Worm (Caenorhabditis elegans): ENCODE results near the gene tram-1.

The tram-1 gene

ce11 chrIV:10188505-10188904, 32.6 kb downstream of the tram-1 start:
- TF ChIP-seq unc-62 (GFP tag; optimal IDR thresholded peaks at IDR 0.05), result no peak

DNA sequence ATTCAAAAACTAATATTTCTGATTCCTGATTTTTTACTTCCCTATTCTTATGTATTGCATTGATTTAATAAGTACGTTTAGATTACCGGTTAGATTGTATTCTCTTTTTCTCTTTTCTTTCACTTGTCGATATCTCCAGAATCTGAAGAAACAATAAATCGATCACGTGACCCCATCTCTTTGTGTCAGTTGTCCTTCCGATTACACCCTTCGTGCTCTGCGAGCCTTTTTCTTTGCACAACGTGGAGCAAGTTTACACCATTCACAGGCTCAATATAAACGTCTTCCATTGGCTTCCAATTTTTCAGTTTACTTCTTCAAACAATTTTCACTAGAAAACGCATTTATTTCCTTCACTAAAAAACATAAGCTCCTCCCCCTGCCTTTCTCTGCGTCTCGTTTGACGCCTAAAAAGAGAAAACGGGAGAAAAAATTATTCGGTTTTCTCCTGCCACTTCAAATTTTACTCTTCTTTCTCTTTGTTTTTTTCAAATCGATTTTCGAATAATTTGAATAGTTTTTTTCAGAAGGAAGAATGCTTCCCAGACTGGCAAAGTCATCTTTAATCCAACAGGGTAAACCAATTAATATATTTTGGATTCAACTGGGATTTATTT, 40.8 kb downstream of the tram-1 start, which contains the start of gene gta-1:
Gene gta-1, plus strand, starts transcription at position 528 of the 617 bp plus-strand sequence.
- TF ChIP-seq unc-62 (GFP tag; optimal IDR thresholded peaks at IDR 0.05), result no peak

- TF ChIP-seq unc-62 (GFP tag; optimal IDR thresholded peaks at IDR 0.05), result no peak
These were observed 43.3 kb downstream of the tram-1 start, which contains the start of gene mspn-1 for ce11 chrIV:10177779-10178178. mspn-1 (plus strand) TSS chrIV:10177968.

DNA sequence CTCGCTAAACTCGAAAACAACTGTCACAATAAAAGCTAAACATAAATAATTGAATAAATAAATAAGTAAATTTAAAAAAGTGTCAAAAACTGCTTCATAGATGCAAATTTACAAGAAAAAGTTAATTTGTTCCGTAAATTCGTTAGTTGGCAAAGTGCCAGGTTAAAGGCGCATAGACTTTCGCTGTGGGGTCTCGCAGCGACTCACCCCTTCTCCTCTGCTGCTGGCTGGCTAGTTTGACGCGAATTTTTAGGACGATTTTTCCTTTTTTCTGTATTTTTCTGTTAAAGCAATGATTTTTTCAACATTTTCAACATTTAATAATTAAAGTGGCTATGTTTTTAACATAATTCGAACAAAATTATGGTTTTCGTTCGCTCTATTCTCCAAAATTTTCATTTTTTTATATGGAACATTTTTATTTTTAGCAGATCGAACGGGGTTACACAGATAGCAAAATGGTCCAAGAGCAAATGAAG, 44.8 kb downstream of the tram-1 start, which contains the start of gene rack-1:
Gene rack-1, plus strand, starts transcription at position 429 of the 479 bp plus-strand sequence.
- TF ChIP-seq unc-62 (GFP tag; optimal IDR thresholded peaks at IDR 0.05), result no peak

DNA sequence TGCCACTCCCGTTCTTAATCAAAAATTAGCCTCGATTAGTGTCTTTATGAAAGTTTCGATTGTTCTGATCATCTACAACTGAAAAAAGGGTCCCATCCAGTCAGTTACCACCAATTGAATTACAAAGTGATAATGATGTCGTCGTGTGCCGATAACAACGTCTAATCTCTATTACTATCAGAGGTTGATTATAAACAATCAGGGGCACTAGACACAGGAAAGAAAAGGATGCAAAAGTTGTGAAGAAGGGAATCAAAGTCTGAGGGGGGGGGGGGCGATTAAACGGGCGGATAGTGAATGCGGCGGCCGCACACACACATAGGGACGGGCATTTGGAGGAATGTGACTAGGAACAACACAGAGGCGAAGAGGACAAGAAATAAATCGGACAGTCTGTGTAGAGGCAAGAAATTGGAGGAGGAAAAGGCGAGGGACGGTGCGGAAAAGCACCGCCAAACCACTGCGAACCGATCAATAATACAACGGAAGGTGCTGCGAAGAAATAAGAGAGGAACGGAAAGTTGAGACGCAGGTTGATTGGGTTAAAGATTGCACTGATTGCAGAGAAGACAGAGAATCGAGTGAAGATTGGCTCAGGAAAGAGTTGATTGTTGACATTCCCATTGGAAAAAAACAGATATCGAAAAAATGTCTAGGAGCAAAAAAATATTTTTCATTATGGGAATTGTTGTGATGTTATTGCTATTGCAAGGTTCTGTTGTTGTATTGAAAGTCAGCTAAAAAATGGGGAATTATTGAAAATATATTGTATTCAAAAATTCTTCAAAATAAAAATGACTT, 46.0 kb downstream of the tram-1 start:
- no peak for TF ChIP-seq unc-62 (GFP tag; optimal IDR thresholded peaks at IDR 0.05)

DNA sequence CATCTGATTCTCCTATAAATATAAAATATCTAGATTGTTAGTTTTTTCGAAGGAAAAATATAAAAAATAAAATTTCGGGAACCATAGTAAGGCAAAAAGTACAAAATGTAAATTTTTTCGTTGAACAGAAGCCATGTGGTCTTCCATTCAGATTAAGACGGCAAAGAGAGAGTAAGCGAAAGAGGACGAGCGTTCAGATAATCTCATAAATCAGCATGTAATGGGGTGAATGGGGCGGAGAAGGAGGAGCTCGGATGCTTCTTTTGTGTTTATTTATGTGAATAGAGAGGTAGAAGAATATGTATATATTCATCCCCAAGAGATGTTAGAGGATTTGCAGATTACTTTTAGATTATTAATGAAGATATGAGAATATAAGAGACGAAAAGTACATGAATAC, 46.8 kb downstream of the tram-1 start, which contains the start of gene pxf-1:
Gene pxf-1, minus strand, starts transcription at position 14 of the 400 bp plus-strand sequence.
- no peak for TF ChIP-seq unc-62 (GFP tag; optimal IDR thresholded peaks at IDR 0.05)

DNA sequence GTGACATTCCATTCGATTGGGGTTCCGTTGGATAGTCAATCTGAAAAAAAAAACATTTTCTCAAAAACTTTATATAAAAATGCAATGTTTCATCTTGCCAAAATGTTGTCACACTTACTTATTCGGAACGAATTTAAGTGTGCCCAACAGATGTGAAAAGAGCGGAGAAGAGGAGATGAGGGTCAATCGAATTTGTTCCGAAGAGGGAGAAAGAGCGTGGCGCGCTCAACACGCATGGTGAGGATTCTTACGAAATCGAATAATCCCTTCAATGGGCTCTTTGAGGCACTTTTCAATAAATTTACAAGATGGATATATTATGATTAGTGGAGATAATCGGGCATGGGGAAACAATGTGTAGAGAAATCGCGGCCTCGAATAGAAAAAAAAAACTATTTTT, 50.3 kb downstream of the tram-1 start:
- no peak for TF ChIP-seq unc-62 (GFP tag; optimal IDR thresholded peaks at IDR 0.05)

All from whole organism, dauer.